Worm (Caenorhabditis elegans) whole organism, L4 larva: ENCODE results near the gene fbxa-127.

Experiments
- F10B5.3 ChIP-seq: sonication (generic microtip); optimal IDR thresholded peaks from 2 replicates; lab custom pipeline; 2016; ENCODE audit warnings: mild to moderate bottlenecking, missing genetic modification characterization, missing compliant biosample characterization
- F26F4.8 ChIP-seq: fragments of 200-800 bp; sonication (Bioruptor generic); conservative IDR thresholded peaks from 2 replicates; pipeline ENCODE4 v1.3.6; 2022; ENCODE audit warnings: missing genetic modification characterization, missing compliant biosample characterization
- F37D6.2 ChIP-seq: sonication (generic microtip); optimal IDR thresholded peaks from 2 replicates; lab custom pipeline; 2016; ENCODE audit warnings: mild to moderate bottlenecking, missing genetic modification characterization, missing compliant biosample characterization
- F44E2.7 ChIP-seq: fragments of 200-800 bp; sonication (Bioruptor generic); IDR thresholded peaks from 2 replicates; pipeline ENCODE4 v2.1.2; 2022; ENCODE audit warnings: missing genetic modification characterization, missing compliant biosample characterization
- T26A8.4 ChIP-seq: fragments of 200-800 bp; sonication (Bioruptor generic); IDR thresholded peaks from 2 replicates; pipeline ENCODE4 v1.3.6; 2022; ENCODE audit warnings: missing genetic modification characterization, missing compliant biosample characterization
- ZK546.5 ChIP-seq, 2 experiments: sonication (generic microtip); optimal IDR thresholded peaks; 2 replicates each; lab custom pipeline; 2017; ENCODE audit warnings: missing biosample characterization in 2 of 2, missing genetic modification characterization in 2 of 2
- aly-2 ChIP-seq: sonication (generic microtip); optimal IDR thresholded peaks from 2 replicates; lab custom pipeline; 2018; ENCODE audit warnings: missing biosample characterization, missing genetic modification characterization
- ceh-62 ChIP-seq: sonication (generic microtip); optimal IDR thresholded peaks from 2 replicates; lab custom pipeline; 2017; ENCODE audit warnings: missing biosample characterization, missing genetic modification characterization
- ceh-82 ChIP-seq: sonication (generic microtip); optimal IDR thresholded peaks from 2 replicates; lab custom pipeline; 2017; ENCODE audit warnings: missing biosample characterization, missing genetic modification characterization
- ces-1 ChIP-seq: fragments of 150-350 bp; sonication (generic microtip); optimal IDR thresholded peaks from 4 replicates; lab custom pipeline; 2014; ENCODE audit warnings: missing biosample characterization, missing genetic modification reagents, missing genetic modification characterization
- daf-12 ChIP-seq: fragments of 150-350 bp; optimal IDR thresholded peaks from 2 replicates; lab custom pipeline; 2014; ENCODE audit warnings: missing biosample characterization, missing genetic modification reagents, missing genetic modification characterization
- daf-16 ChIP-seq, 3 experiments: sonication (generic microtip); optimal IDR thresholded peaks; 2 replicates each; lab custom pipeline; 2016 to 2017; ENCODE audit warnings: missing genetic modification characterization in 3 of 3, missing genetic modification reagents in 3 of 3, mild to moderate bottlenecking in 2 of 3, missing compliant biosample characterization in 2 of 3, missing biosample characterization in 1 of 3, moderate library complexity in 1 of 3
- daf-19 ChIP-seq: fragments of 200-800 bp; sonication (Bioruptor generic); conservative IDR thresholded peaks from 2 replicates; pipeline ENCODE4 v1.3.6; 2022; ENCODE audit warnings: missing genetic modification characterization, missing compliant biosample characterization
- dmd-6 ChIP-seq: fragments of 200-800 bp; sonication (Bioruptor generic); IDR thresholded peaks from 2 replicates; pipeline ENCODE4 v1.3.6; 2022; ENCODE audit warnings: missing genetic modification reagents, missing genetic modification characterization, missing compliant biosample characterization
- dmd-8 ChIP-seq: fragments of 200-800 bp; sonication (Bioruptor generic); IDR thresholded peaks from 2 replicates; pipeline ENCODE4 v1.3.6; 2022; ENCODE audit warnings: missing genetic modification characterization, missing compliant biosample characterization
- duxl-1 ChIP-seq: sonication (generic microtip); optimal IDR thresholded peaks from 2 replicates; lab custom pipeline; 2016; ENCODE audit warnings: mild to moderate bottlenecking, missing genetic modification characterization, moderate library complexity, missing compliant biosample characterization; ENCODE audit not compliant: poor library complexity
- hlh-11 ChIP-seq: fragments of 200-800 bp; sonication (Bioruptor generic); optimal IDR thresholded peaks from 2 replicates; lab custom pipeline; 2018; ENCODE audit warnings: mild to moderate bottlenecking, missing genetic modification characterization, missing compliant biosample characterization
- hlh-30 ChIP-seq: sonication (generic microtip); optimal IDR thresholded peaks from 2 replicates; lab custom pipeline; 2017; ENCODE audit warnings: antibody characterized with exemption, mild to moderate bottlenecking, missing genetic modification characterization, missing compliant biosample characterization; ENCODE audit not compliant: insufficient read depth
- jun-1 ChIP-seq: fragments of 150-350 bp; optimal IDR thresholded peaks from 2 replicates; lab custom pipeline; 2014; ENCODE audit warnings: missing biosample characterization, missing genetic modification reagents, missing genetic modification characterization
- lin-15B ChIP-seq: fragments of 150-350 bp; sonication (generic microtip); optimal IDR thresholded peaks from 3 replicates; lab custom pipeline; 2014; ENCODE audit warnings: missing biosample characterization, missing genetic modification characterization
- lin-39 ChIP-seq: fragments of 150-350 bp; optimal IDR thresholded peaks from 2 replicates; lab custom pipeline; 2014; ENCODE audit warnings: missing biosample characterization, missing genetic modification reagents, missing genetic modification characterization
- lir-3 ChIP-seq: sonication (generic microtip); optimal IDR thresholded peaks from 2 replicates; lab custom pipeline; 2016; ENCODE audit warnings: mild to moderate bottlenecking, missing genetic modification characterization, missing compliant biosample characterization
- madf-5 ChIP-seq, 2 experiments: fragments of 200-800 bp; sonication (Bioruptor generic); IDR thresholded peaks; 2 replicates each; pipeline ENCODE4 v1.3.6; 2022; ENCODE audit warnings: missing compliant biosample characterization in 2 of 2, missing genetic modification characterization in 2 of 2
- mdt-29 ChIP-seq: fragments of 200-800 bp; sonication (Bioruptor generic); IDR thresholded peaks from 2 replicates; pipeline ENCODE4 v1.3.6; 2022; ENCODE audit warnings: missing genetic modification reagents, missing genetic modification characterization, missing compliant biosample characterization
- mes-2 ChIP-seq: sonication (generic microtip); optimal IDR thresholded peaks from 2 replicates; lab custom pipeline; 2016; ENCODE audit warnings: missing genotype, mild to moderate bottlenecking, missing genetic modification characterization, missing compliant biosample characterization; ENCODE audit not compliant: poor library complexity, severe bottlenecking
- mxl-2 ChIP-seq: fragments of 200-800 bp; sonication (Bioruptor generic); conservative IDR thresholded peaks from 2 replicates; pipeline ENCODE4 v1.3.6; 2022; ENCODE audit warnings: missing genetic modification reagents, missing genetic modification characterization, missing compliant biosample characterization
- nhr-10 ChIP-seq: fragments of 150-350 bp; optimal IDR thresholded peaks from 2 replicates; lab custom pipeline; 2014; ENCODE audit warnings: missing biosample characterization, missing genetic modification characterization
- nhr-11 ChIP-seq: fragments of 150-350 bp; optimal IDR thresholded peaks from 2 replicates; lab custom pipeline; 2014; ENCODE audit warnings: missing biosample characterization, missing genetic modification characterization
- nhr-111 ChIP-seq: fragments of 200-800 bp; sonication (Bioruptor generic); optimal IDR thresholded peaks from 2 replicates; lab custom pipeline; 2018; ENCODE audit warnings: mild to moderate bottlenecking, missing genetic modification characterization, missing compliant biosample characterization
- nhr-25 ChIP-seq: sonication (generic microtip); optimal IDR thresholded peaks from 2 replicates; lab custom pipeline; 2017; ENCODE audit warnings: missing genetic modification characterization, mild to moderate bottlenecking, missing compliant biosample characterization, antibody characterized with exemption, moderate library complexity, borderline replicate concordance; ENCODE audit not compliant: insufficient read depth
- nhr-76 ChIP-seq: fragments of 150-350 bp; optimal IDR thresholded peaks from 2 replicates; lab custom pipeline; 2014; ENCODE audit warnings: missing biosample characterization, missing genetic modification characterization
- nhr-77 ChIP-seq: fragments of 150-350 bp; optimal IDR thresholded peaks from 2 replicates; lab custom pipeline; 2014; ENCODE audit warnings: missing biosample characterization, missing genetic modification characterization
- pqm-1 ChIP-seq: sonication (generic microtip); optimal IDR thresholded peaks from 2 replicates; lab custom pipeline; 2017; ENCODE audit warnings: missing biosample characterization, missing genetic modification characterization
- rbr-2 ChIP-seq: sonication (generic microtip); optimal IDR thresholded peaks from 2 replicates; lab custom pipeline; 2016; ENCODE audit warnings: missing genotype, missing genetic modification characterization, missing compliant biosample characterization
- snpc-4 ChIP-seq: fragments of 150-350 bp; optimal IDR thresholded peaks from 2 replicates; lab custom pipeline; 2014; ENCODE audit warnings: missing biosample characterization, missing genetic modification characterization
- unc-62 ChIP-seq, 3 experiments: fragments of 150-350 bp in 1 of 3; sonication (generic microtip); optimal IDR thresholded peaks in 2 of 3; peaks in 1 of 3; 1 replicate in 1 of 3; 2 replicates in 2 of 3; lab custom pipeline; 2014 to 2017; ENCODE audit warnings: missing biosample characterization in 3 of 3, missing genetic modification characterization in 3 of 3, missing genetic modification reagents in 3 of 3, missing genotype in 1 of 3
- vab-7 ChIP-seq: fragments of 200-800 bp; sonication (Bioruptor generic); IDR thresholded peaks from 2 replicates; pipeline ENCODE4 v1.3.6; 2022; ENCODE audit warnings: missing genetic modification reagents, missing genetic modification characterization, missing compliant biosample characterization
- zfp-3 ChIP-seq: fragments of 200-800 bp; sonication (Bioruptor generic); conservative IDR thresholded peaks from 2 replicates; pipeline ENCODE4 v1.3.6; 2022; ENCODE audit warnings: missing genetic modification reagents, missing genetic modification characterization, missing compliant biosample characterization
- zip-11 ChIP-seq: fragments of 200-800 bp; sonication (Bioruptor generic); IDR thresholded peaks from 2 replicates; pipeline ENCODE4 v1.3.6; 2022; ENCODE audit warnings: missing genetic modification characterization, missing compliant biosample characterization
- ztf-11 ChIP-seq: fragments of 150-350 bp; optimal IDR thresholded peaks from 2 replicates; lab custom pipeline; 2014; ENCODE audit warnings: missing biosample characterization, missing genetic modification characterization

Gene fbxa-127

ce11 chrV:16726915-16727314 is 1.6 kb upstream of the fbxa-127 start, which contains the start of gene T25E12.14:
TSS of gene T25E12.14 (plus strand) at chrV:16727215.
- TF ChIP-seq mdt-29 (no peak), lir-3 (no peak), jun-1 (tag; lab: Kevin White, UChicago) (no peak), ces-1 (GFP tag; lab: Kevin White, UChicago) (no peak), pqm-1 (no peak), dmd-6 (no peak), daf-16 (GFP tag; optimal IDR thresholded peaks at IDR 0.05; lab: Kevin White, UChicago) (no peak), daf-16 (tag; optimal IDR thresholded peaks at IDR 0.05; lab: Kevin White, UChicago) (no peak), F44E2.7 (no peak), F26F4.8 (GFP tag; lab: Robert Waterston, UW) (no peak), daf-19 (GFP tag; lab: Robert Waterston, UW) (no peak), nhr-10 (tag; lab: Kevin White, UChicago) (no peak), zip-11 (GFP tag; lab: Robert Waterston, UW) (no peak), lin-39 (tag; lab: Kevin White, UChicago) (no peak), ZK546.5 (tag; optimal IDR thresholded peaks at IDR 0.05; lab: Kevin White, UChicago) (no peak)

- no peak for TF ChIP-seq nhr-25 (tag; lab: Kevin White, UChicago)
- no peak for TF ChIP-seq zfp-3 (GFP tag; lab: Robert Waterston, UW)
- TF ChIP-seq F10B5.3 (tag; lab: Kevin White, UChicago) = no peak
- no peak for TF ChIP-seq aly-2 (tag; lab: Kevin White, UChicago)
- no peak for TF ChIP-seq nhr-76 (tag; lab: Kevin White, UChicago)
- TF ChIP-seq rbr-2 (tag; lab: Kevin White, UChicago) = no peak
- no peak for TF ChIP-seq hlh-30 (tag; lab: Kevin White, UChicago)
- TF ChIP-seq hlh-11 (tag; lab: Kevin White, UChicago) = no peak
- no peak for TF ChIP-seq unc-62 (GFP tag; optimal IDR thresholded peaks at IDR 0.05 in 1 of 2; lab: Kevin White, UChicago)
- no peak for TF ChIP-seq unc-62 (tag; optimal IDR thresholded peaks at IDR 0.05; lab: Kevin White, UChicago)
- TF ChIP-seq jun-1 (tag; lab: Kevin White, UChicago) = no peak
- no peak for TF ChIP-seq ceh-82 (tag; lab: Kevin White, UChicago)
- no peak for TF ChIP-seq nhr-11 (tag; lab: Kevin White, UChicago)
- TF ChIP-seq F37D6.2 = no peak
- TF ChIP-seq duxl-1 (tag; lab: Kevin White, UChicago) = no peak
- no peak for TF ChIP-seq nhr-111 (GFP tag; lab: Kevin White, UChicago)
- TF ChIP-seq, all 104 proteins: peak for 0
Measured at ce11 chrV:16729961-16730360, 1.4 kb downstream of the fbxa-127 start, which contains the start of gene srz-99. TSS of gene srz-99 (plus strand) at chrV:16730261.

ce11 chrV:16731600-16731999 is 3.1 kb downstream of the fbxa-127 start, which contains the start of gene srz-100:
TSS of gene srz-100 (plus strand) at chrV:16731900.
- no peak for TF ChIP-seq ceh-62 (tag; lab: Kevin White, UChicago)
- TF ChIP-seq lin-15B (tag; lab: Kevin White, UChicago) = no peak
- no peak for TF ChIP-seq daf-12 (tag; lab: Kevin White, UChicago)
- TF ChIP-seq T26A8.4 (GFP tag; lab: Robert Waterston, UW) = no peak
- no peak for TF ChIP-seq nhr-11 (tag; lab: Kevin White, UChicago)
- TF ChIP-seq vab-7 = no peak
- TF ChIP-seq nhr-25 (tag; lab: Kevin White, UChicago) = no peak
- no peak for TF ChIP-seq mxl-2 (GFP tag; lab: Robert Waterston, UW)
- no peak for TF ChIP-seq snpc-4 (tag; lab: Kevin White, UChicago)
- TF ChIP-seq duxl-1 (tag; lab: Kevin White, UChicago) = no peak
- TF ChIP-seq madf-5 (GFP tag; IDR thresholded peaks at IDR 0.05; lab: Robert Waterston, UW) = no peak
- TF ChIP-seq nhr-77 (tag; lab: Kevin White, UChicago) = no peak
- TF ChIP-seq mes-2 (tag; lab: Kevin White, UChicago) = no peak
- TF ChIP-seq nhr-76 (tag; lab: Kevin White, UChicago) = no peak
- TF ChIP-seq dmd-8 = no peak
- TF ChIP-seq ztf-11 = no peak
